Worm (Caenorhabditis elegans): ENCODE data around the gene C08F11.17.

- TF ChIP-seq unc-130 (GFP tag; optimal IDR thresholded peaks at IDR 0.05) (no peak), nfya-2 (GFP tag; IDR thresholded peaks at IDR 0.05) (no peak), unc-62 (GFP tag; optimal IDR thresholded peaks at IDR 0.05) (no peak), lin-40 (tag; optimal IDR thresholded peaks at IDR 0.05) (no peak)
Measured at ce11 chrIV:13664090-13664489, 14.0 kb upstream of the C08F11.17 start, which contains the start of gene Y45F10C.4.

Data from whole organism, young adult.